Fruit fly (Drosophila melanogaster) whole organism, embryonic: Measurements from ENCODE around the gene scpr-B.

ENCODE experiments used
- Asciz ChIP-seq: fragments of 200-800 bp; sonication (Bioruptor generic); optimal IDR thresholded peaks from 2 replicates; lab custom pipeline; 2017; ENCODE audit warnings: missing biosample characterization, mild to moderate bottlenecking, missing genetic modification characterization, missing genetic modification reagents
- BtbVII ChIP-seq: fragments of 200-800 bp; sonication (Bioruptor generic); optimal IDR thresholded peaks from 3 replicates; lab custom pipeline; 2017; ENCODE audit warnings: missing biosample characterization, mild to moderate bottlenecking, missing genetic modification characterization
- CG10543 ChIP-seq: fragments of 200-800 bp; sonication (Bioruptor generic); optimal IDR thresholded peaks from 3 replicates; lab custom pipeline; 2017; ENCODE audit warnings: missing biosample characterization, mild to moderate bottlenecking, missing genetic modification characterization, moderate library complexity
- CG11247 ChIP-seq: fragments of 200-800 bp; sonication (Bioruptor generic); IDR thresholded peaks from 2 replicates; pipeline ENCODE4 v1.3.6; 2022; ENCODE audit warnings: missing biosample characterization, missing genetic modification characterization
- CG12104 ChIP-seq: fragments of 200-800 bp; sonication (Bioruptor generic); optimal IDR thresholded peaks from 3 replicates; lab custom pipeline; 2016; ENCODE audit warnings: missing biosample characterization, missing genetic modification characterization
- CG12659 ChIP-seq: fragments of 200-800 bp; sonication (Bioruptor generic); optimal IDR thresholded peaks from 3 replicates; lab custom pipeline; 2017; ENCODE audit warnings: mild to moderate bottlenecking, missing biosample characterization, missing genetic modification reagents, missing genetic modification characterization
- CG12769 ChIP-seq: fragments of 200-800 bp; sonication (Bioruptor generic); optimal IDR thresholded peaks from 2 replicates; lab custom pipeline; 2019; ENCODE audit warnings: missing biosample characterization, mild to moderate bottlenecking, missing genetic modification characterization, moderate library complexity
- CG17568 ChIP-seq: fragments of 200-800 bp; sonication (Bioruptor generic); optimal IDR thresholded peaks from 2 replicates; lab custom pipeline; 2018; ENCODE audit warnings: missing biosample characterization, mild to moderate bottlenecking, missing genetic modification characterization, moderate library complexity
- CG31224 ChIP-seq: fragments of 200-800 bp; sonication (Bioruptor generic); IDR thresholded peaks from 2 replicates; pipeline ENCODE4 v1.3.6; 2022; ENCODE audit warnings: missing biosample characterization, missing genetic modification characterization
- CG34376 ChIP-seq: fragments of 200-800 bp; sonication (Bioruptor generic); optimal IDR thresholded peaks from 2 replicates; lab custom pipeline; 2018; ENCODE audit warnings: missing biosample characterization, mild to moderate bottlenecking, missing genetic modification characterization
- CG5180 ChIP-seq: fragments of 200-800 bp; sonication (Bioruptor generic); optimal IDR thresholded peaks from 3 replicates; lab custom pipeline; 2017; ENCODE audit warnings: missing biosample characterization, missing genetic modification characterization, mild to moderate bottlenecking, moderate library complexity, missing genetic modification reagents
- CG6765 ChIP-seq: fragments of 200-800 bp; sonication (Bioruptor generic); optimal IDR thresholded peaks from 3 replicates; lab custom pipeline; 2017; ENCODE audit warnings: missing biosample characterization, mild to moderate bottlenecking, missing genetic modification characterization
- CG7745 ChIP-seq: fragments of 200-800 bp; sonication (Bioruptor generic); optimal IDR thresholded peaks from 2 replicates; lab custom pipeline; 2018; ENCODE audit warnings: missing biosample characterization, mild to moderate bottlenecking, missing genetic modification characterization, moderate library complexity
- CG9727 ChIP-seq: fragments of 200-800 bp; sonication (Bioruptor generic); optimal IDR thresholded peaks from 3 replicates; lab custom pipeline; 2017; ENCODE audit warnings: missing biosample characterization, mild to moderate bottlenecking, missing genetic modification characterization
- Deaf1 ChIP-seq: fragments of 200-800 bp; optimal IDR thresholded peaks from 3 replicates; lab custom pipeline; 2019; ENCODE audit warnings: missing biosample characterization, mild to moderate bottlenecking, missing genetic modification characterization, moderate library complexity
- Ets65A ChIP-seq: fragments of 200-800 bp; sonication (Bioruptor generic); peaks from one replicate; lab custom pipeline; 2016; ENCODE audit warnings: missing biosample characterization, missing genetic modification characterization
- GATAe ChIP-seq: fragments of 200-800 bp; sonication (Bioruptor generic); conservative IDR thresholded peaks from 2 replicates; pipeline ENCODE4 v1.3.6; 2022; ENCODE audit warnings: missing biosample characterization, missing genetic modification characterization
- Hey ChIP-seq: fragments of 200-800 bp; sonication (Bioruptor generic); optimal IDR thresholded peaks from 3 replicates; lab custom pipeline; 2018; ENCODE audit warnings: missing biosample characterization, mild to moderate bottlenecking, missing genetic modification characterization
- Hr78 ChIP-seq, 2 experiments: fragments of 200-800 bp in 1 of 2; fragments of >200 bp in 1 of 2; sonication (Bioruptor generic) in 1 of 2; optimal IDR thresholded peaks; 2 replicates each; lab custom pipeline; 2017 to 2019; ENCODE audit warnings: missing biosample characterization in 2 of 2, missing genetic modification characterization in 2 of 2, mild to moderate bottlenecking in 1 of 2, moderate library complexity in 1 of 2
- Med ChIP-seq: fragments of 200-800 bp; sonication (Bioruptor generic); peaks from one replicate; lab custom pipeline; 2016; ENCODE audit warnings: missing biosample characterization, missing genetic modification characterization, mild to moderate bottlenecking, inconsistent platforms, moderate library complexity
- Pdp1 ChIP-seq, 2 experiments: fragments of 200-800 bp; sonication (Bioruptor generic); optimal IDR thresholded peaks; 3 replicates each; lab custom pipeline; 2016; ENCODE audit warnings: missing biosample characterization in 2 of 2, missing genetic modification characterization in 2 of 2, mild to moderate bottlenecking in 1 of 2, moderate library complexity in 1 of 2
- abd-A ChIP-seq: fragments of 200-800 bp; sonication (Bioruptor generic); optimal IDR thresholded peaks from 3 replicates; lab custom pipeline; 2019; ENCODE audit warnings: missing biosample characterization, mild to moderate bottlenecking, missing genetic modification characterization, moderate library complexity
- ac ChIP-seq: fragments of 200-800 bp; sonication (Bioruptor generic); optimal IDR thresholded peaks from 3 replicates; lab custom pipeline; 2017; ENCODE audit warnings: missing biosample characterization, mild to moderate bottlenecking, missing genetic modification characterization
- btn ChIP-seq: fragments of 200-800 bp; sonication (Bioruptor generic); optimal IDR thresholded peaks from 2 replicates; lab custom pipeline; 2016; ENCODE audit warnings: missing biosample characterization, missing genetic modification characterization
- cwo ChIP-seq: fragments of 200-800 bp; sonication (Bioruptor generic); optimal IDR thresholded peaks from 3 replicates; lab custom pipeline; 2017; ENCODE audit warnings: missing biosample characterization, missing genetic modification characterization, mild to moderate bottlenecking, moderate library complexity, missing genetic modification reagents
- dati ChIP-seq: fragments of 200-800 bp; sonication (Bioruptor generic); IDR thresholded peaks from 2 replicates; pipeline ENCODE4 v1.3.6; 2022; ENCODE audit warnings: missing biosample characterization, missing genetic modification characterization
- ems ChIP-seq: fragments of 200-800 bp; sonication (Bioruptor generic); optimal IDR thresholded peaks from 3 replicates; lab custom pipeline; 2016; ENCODE audit warnings: missing biosample characterization, missing genetic modification characterization
- exex ChIP-seq: fragments of 200-800 bp; sonication (Bioruptor generic); optimal IDR thresholded peaks from 4 replicates; lab custom pipeline; 2018; ENCODE audit warnings: missing biosample characterization, mild to moderate bottlenecking, missing genetic modification characterization, moderate library complexity
- gem ChIP-seq: fragments of 200-800 bp; sonication (Bioruptor generic); optimal IDR thresholded peaks from 2 replicates; lab custom pipeline; 2019; ENCODE audit warnings: missing biosample characterization, mild to moderate bottlenecking, missing genetic modification characterization, moderate library complexity
- grn ChIP-seq: fragments of 200-800 bp; sonication (Bioruptor generic); optimal IDR thresholded peaks from 3 replicates; lab custom pipeline; 2017; ENCODE audit warnings: missing biosample characterization, missing genetic modification characterization
- mirr ChIP-seq: fragments of 200-800 bp; sonication (Bioruptor generic); optimal IDR thresholded peaks from 3 replicates; lab custom pipeline; 2018; ENCODE audit warnings: missing biosample characterization, mild to moderate bottlenecking, missing genetic modification characterization
- pan ChIP-seq, 4 experiments: fragments of >200 bp in 3 of 4; fragments of 200-800 bp in 1 of 4; sonication (Bioruptor generic) in 1 of 4; optimal IDR thresholded peaks in 3 of 4; IDR thresholded peaks in 1 of 4; 2 replicates each; pipeline versions ENCODE4 v1.3.6 to Lab custom; 2017 to 2022; ENCODE audit warnings: missing biosample characterization in 2 of 4, missing genetic modification characterization in 2 of 4, mixed read lengths in 1 of 4
- salm ChIP-seq: fragments of 200-800 bp; sonication (Bioruptor generic); optimal IDR thresholded peaks from 2 replicates; lab custom pipeline; 2018; ENCODE audit warnings: missing biosample characterization, mild to moderate bottlenecking, missing genetic modification characterization
- sd ChIP-seq: fragments of 200-800 bp; sonication (Bioruptor generic); optimal IDR thresholded peaks from 3 replicates; lab custom pipeline; 2018; ENCODE audit warnings: missing biosample characterization, mild to moderate bottlenecking, missing genetic modification characterization, moderate library complexity
- sob ChIP-seq: fragments of 200-800 bp; sonication (Bioruptor generic); IDR thresholded peaks from 2 replicates; pipeline ENCODE4 v1.3.6; 2022; ENCODE audit warnings: missing biosample characterization, missing genetic modification characterization
- sug ChIP-seq: fragments of 200-800 bp; optimal IDR thresholded peaks from 2 replicates; lab custom pipeline; 2019; ENCODE audit warnings: missing biosample characterization, mild to moderate bottlenecking, missing genetic modification characterization, moderate library complexity
- vnd ChIP-seq: fragments of 200-800 bp; sonication (Bioruptor generic); IDR thresholded peaks from 3 replicates; pipeline ENCODE4 v1.3.6; 2022; ENCODE audit warnings: missing biosample characterization, missing genetic modification characterization; ENCODE audit not compliant: partially characterized antibody
- zen2 ChIP-seq: fragments of 200-800 bp; sonication (Bioruptor generic); IDR thresholded peaks from 3 replicates; pipeline ENCODE4 v1.3.6; 2022; ENCODE audit warnings: missing biosample characterization, missing genetic modification characterization; ENCODE audit not compliant: partially characterized antibody

Gene scpr-B

dm6 chr3R:11199227-11199835 is 41.5 kb downstream of the scpr-B start:
- peak in 1 of 2 experiments; percentile 84 for TF ChIP-seq Pdp1 (GFP tag; optimal IDR thresholded peaks at IDR 0.05; lab: Kevin White, UChicago)
- no peak for TF ChIP-seq CG12104
- TF ChIP-seq CG5180 (GFP tag; lab: Kevin White, UChicago): no peak
- peak; percentile 86 for TF ChIP-seq cwo (GFP tag; lab: Kevin White, UChicago)
- TF ChIP-seq grn (GFP tag; lab: Kevin White, UChicago): peak; percentile 87
- TF ChIP-seq dati: no peak
- TF ChIP-seq sob (GFP tag; lab: Robert Waterston, UW): 0 out of 2 replicates have a peak, but pooled peaks have one; percentile 9
- peak; percentile 64 for TF ChIP-seq CG34376 (GFP tag; lab: Kevin White, UChicago)
- TF ChIP-seq Med: peak; percentile 50
- TF ChIP-seq BtbVII (GFP tag; lab: Kevin White, UChicago): peak; percentile 32
- TF ChIP-seq CG9727 (GFP tag; lab: Kevin White, UChicago): no peak
- peak; percentile 11 for TF ChIP-seq salm (tag; lab: Kevin White, UChicago)
- no peak for TF ChIP-seq ac (GFP tag; lab: Kevin White, UChicago)
- TF ChIP-seq CG6765 (GFP tag; lab: Kevin White, UChicago): peak; percentile 12
- 0 out of 2 replicates have a peak, but pooled peaks have one; percentile 29 for TF ChIP-seq CG11247 (GFP tag; lab: Robert Waterston, UW)
- TF ChIP-seq exex (tag; lab: Kevin White, UChicago): peak; percentile 98
- TF ChIP-seq CG12659 (GFP tag; lab: Kevin White, UChicago): no peak
- TF ChIP-seq Deaf1 (tag; lab: Kevin White, UChicago): peak; percentile 23
- TF ChIP-seq abd-A (tag; lab: Kevin White, UChicago): no peak
- TF ChIP-seq mirr (GFP tag; lab: Kevin White, UChicago): peak; percentile 86
- TF ChIP-seq Asciz: no peak
- TF ChIP-seq CG7745: peak; percentile 29
- peak; percentile 83 for TF ChIP-seq Hey (tag; lab: Kevin White, UChicago)
- TF ChIP-seq vnd: 0 out of 3 replicates have a peak, but pooled peaks have one; percentile 31
- TF ChIP-seq Ets65A (GFP tag; lab: Kevin White, UChicago): peak; percentile 25
- peak; percentile 41 for TF ChIP-seq gem (tag; lab: Kevin White, UChicago)
- peak; percentile 6 for TF ChIP-seq CG12769 (tag; lab: Kevin White, UChicago)
- TF ChIP-seq btn (GFP tag; lab: Kevin White, UChicago): no peak
- TF ChIP-seq sug: peak; percentile 97
- peak in 1 of 2 experiments; percentile 59 for TF ChIP-seq Hr78 (GFP tag; optimal IDR thresholded peaks at IDR 0.05; lab: Kevin White, UChicago)
- no peak for TF ChIP-seq ems (GFP tag; lab: Kevin White, UChicago)
- no peak for TF ChIP-seq pan (optimal IDR thresholded peaks at IDR 0.05; lab: Kevin White, UChicago)
- TF ChIP-seq pan (GFP tag; optimal IDR thresholded peaks at IDR 0.05 in 1 of 2, IDR thresholded peaks at IDR 0.05 in 1 of 2): no peak
- TF ChIP-seq GATAe (GFP tag; lab: Robert Waterston, UW): peak; percentile 21; the same call in 1 of the 2 replicates
- no peak for TF ChIP-seq CG17568 (GFP tag; lab: Kevin White, UChicago)
- TF ChIP-seq CG31224: peak; percentile 74
- TF ChIP-seq sd (tag; lab: Kevin White, UChicago): peak; percentile 82
- TF ChIP-seq zen2 (GFP tag; lab: Robert Waterston, UW): no peak
- TF ChIP-seq CG10543 (GFP tag; lab: Kevin White, UChicago): peak; percentile 24
